Worm (Caenorhabditis elegans): Measurements from ENCODE around the gene W01C8.5.

DNA sequence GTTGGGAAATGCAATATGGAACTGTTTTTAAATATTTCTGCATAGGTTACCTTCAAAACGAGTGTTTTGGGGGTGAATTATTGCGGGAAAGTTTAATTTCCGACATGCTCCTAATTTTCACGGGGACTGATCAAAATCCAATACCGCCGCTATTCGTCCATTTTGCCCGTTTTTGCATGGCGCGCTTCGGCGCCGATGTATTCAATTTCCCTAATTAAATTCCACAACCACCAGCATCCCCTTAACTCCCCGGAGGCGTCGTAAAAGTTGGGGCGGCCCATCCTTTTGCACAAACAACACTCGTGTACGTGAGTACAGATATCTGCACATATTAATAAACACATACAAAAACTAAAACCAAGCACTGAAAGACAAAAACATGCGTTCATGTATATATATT lies 27.4 kb upstream of the W01C8.5 start:
- TF ChIP-seq alr-1 (tag; optimal IDR thresholded peaks at IDR 0.05; ENCODE audit: borderline replicate concordance), result no peak
- no peak for TF ChIP-seq nhr-90 (tag; optimal IDR thresholded peaks at IDR 0.05; ENCODE audit: poor library complexity)
- no peak for TF ChIP-seq nhr-28 (tag; optimal IDR thresholded peaks at IDR 0.05)
- no peak for TF ChIP-seq pqm-1 (tag; optimal IDR thresholded peaks at IDR 0.05)
- TF ChIP-seq sptf-1 (tag; optimal IDR thresholded peaks at IDR 0.05), result no peak
- TF ChIP-seq dpl-1 (GFP tag; optimal IDR thresholded peaks at IDR 0.05), result no peak
- no peak for TF ChIP-seq ztf-11 (tag; optimal IDR thresholded peaks at IDR 0.05)

Data from whole organism, L1 larva.